Worm (Caenorhabditis elegans) whole organism, L4 larva: Measurements from ENCODE around the gene K09F6.13.

Source experiments
- dpl-1 ChIP-seq: fragments of 150-350 bp; optimal IDR thresholded peaks from 2 replicates; lab custom pipeline; 2014; ENCODE audit warnings: missing biosample characterization, missing genetic modification reagents, missing genetic modification characterization
- unc-62 ChIP-seq, 3 experiments: fragments of 150-350 bp in 1 of 3; sonication (generic microtip); optimal IDR thresholded peaks in 2 of 3; peaks in 1 of 3; 1 replicate in 1 of 3; 2 replicates in 2 of 3; lab custom pipeline; 2014 to 2017; ENCODE audit warnings: missing biosample characterization in 3 of 3, missing genetic modification characterization in 3 of 3, missing genetic modification reagents in 3 of 3, missing genotype in 1 of 3

The K09F6.13 gene

ce11 chrII:2336177-2336576, 47.3 kb downstream of the K09F6.13 start:
- peak in 1 of 2 experiments; percentile 19 for TF ChIP-seq unc-62 (GFP tag; optimal IDR thresholded peaks at IDR 0.05 in 1 of 2; lab: Kevin White, UChicago)
- TF ChIP-seq unc-62 (tag; optimal IDR thresholded peaks at IDR 0.05; lab: Kevin White, UChicago) = no peak
- TF ChIP-seq dpl-1 (GFP tag; lab: Kevin White, UChicago) = no peak
